Worm (Caenorhabditis elegans) whole organism, L4 larva: Measurements from ENCODE around the gene tag-77.
A peak's percentile ranks its signal among the peaks of the same experiment; 100 is the strongest.

Source experiments
- D1046.2 ChIP-seq: fragments of 200-800 bp; sonication (Bioruptor generic); IDR thresholded peaks from 2 replicates; pipeline ENCODE4 v1.3.6; 2022; ENCODE audit warnings: missing genetic modification characterization, missing compliant biosample characterization
- F49E8.2 ChIP-seq: sonication (generic microtip); optimal IDR thresholded peaks from 2 replicates; lab custom pipeline; 2016; ENCODE audit warnings: missing compliant biosample characterization, mild to moderate bottlenecking, missing genetic modification characterization, borderline replicate concordance
- T20F7.1 ChIP-seq: fragments of 200-800 bp; sonication (Bioruptor generic); optimal IDR thresholded peaks from 2 replicates; lab custom pipeline; 2018; ENCODE audit warnings: mild to moderate bottlenecking, missing genetic modification characterization, missing compliant biosample characterization
- ZK546.5 ChIP-seq, 2 experiments: sonication (generic microtip); optimal IDR thresholded peaks; 2 replicates each; lab custom pipeline; 2017; ENCODE audit warnings: missing biosample characterization in 2 of 2, missing genetic modification characterization in 2 of 2
- aha-1 ChIP-seq: fragments of 150-350 bp; peaks from one replicate; lab custom pipeline; 2014; ENCODE audit warnings: missing biosample characterization, missing genetic modification characterization
- aly-2 ChIP-seq: sonication (generic microtip); optimal IDR thresholded peaks from 2 replicates; lab custom pipeline; 2018; ENCODE audit warnings: missing biosample characterization, missing genetic modification characterization
- ama-1 ChIP-seq: fragments of 150-350 bp; optimal IDR thresholded peaks from 2 replicates; lab custom pipeline; 2014; ENCODE audit warnings: inconsistent platforms, mixed read lengths
- ceh-20 ChIP-seq: fragments of 200-800 bp; sonication (Bioruptor generic); IDR thresholded peaks from 2 replicates; pipeline ENCODE4 v1.3.6; 2022; ENCODE audit warnings: missing genetic modification reagents, missing genetic modification characterization, missing compliant biosample characterization
- ceh-32 ChIP-seq: sonication (generic microtip); optimal IDR thresholded peaks from 2 replicates; lab custom pipeline; 2016; ENCODE audit warnings: mild to moderate bottlenecking, missing genetic modification characterization, missing compliant biosample characterization; ENCODE audit not compliant: poor library complexity
- cey-2 ChIP-seq: sonication (generic microtip); optimal IDR thresholded peaks from 3 replicates; lab custom pipeline; 2017; ENCODE audit warnings: missing genetic modification characterization, mild to moderate bottlenecking, missing compliant biosample characterization, antibody characterized with exemption, borderline replicate concordance; ENCODE audit not compliant: insufficient read depth
- daf-16 ChIP-seq, 3 experiments: sonication (generic microtip); optimal IDR thresholded peaks; 2 replicates each; lab custom pipeline; 2016 to 2017; ENCODE audit warnings: missing genetic modification characterization in 3 of 3, missing genetic modification reagents in 3 of 3, mild to moderate bottlenecking in 2 of 3, missing compliant biosample characterization in 2 of 3, missing biosample characterization in 1 of 3, moderate library complexity in 1 of 3
- dmd-6 ChIP-seq: fragments of 200-800 bp; sonication (Bioruptor generic); IDR thresholded peaks from 2 replicates; pipeline ENCODE4 v1.3.6; 2022; ENCODE audit warnings: missing genetic modification reagents, missing genetic modification characterization, missing compliant biosample characterization
- dpl-1 ChIP-seq: fragments of 150-350 bp; optimal IDR thresholded peaks from 2 replicates; lab custom pipeline; 2014; ENCODE audit warnings: missing biosample characterization, missing genetic modification reagents, missing genetic modification characterization
- duxl-1 ChIP-seq: sonication (generic microtip); optimal IDR thresholded peaks from 2 replicates; lab custom pipeline; 2016; ENCODE audit warnings: mild to moderate bottlenecking, missing genetic modification characterization, moderate library complexity, missing compliant biosample characterization; ENCODE audit not compliant: poor library complexity
- dve-1 ChIP-seq: sonication (generic microtip); optimal IDR thresholded peaks from 2 replicates; lab custom pipeline; 2017; ENCODE audit warnings: antibody characterized with exemption, mild to moderate bottlenecking, missing genetic modification characterization, missing compliant biosample characterization; ENCODE audit not compliant: insufficient read depth
- fos-1 ChIP-seq: fragments of 150-350 bp; optimal IDR thresholded peaks from 2 replicates; lab custom pipeline; 2014; ENCODE audit warnings: missing biosample characterization, missing genetic modification characterization
- gei-8 ChIP-seq: fragments of 200-800 bp; sonication (Bioruptor generic); optimal IDR thresholded peaks from 2 replicates; lab custom pipeline; 2018; ENCODE audit warnings: mild to moderate bottlenecking, missing genetic modification characterization, missing compliant biosample characterization
- hif-1 ChIP-seq, 2 experiments: sonication (generic microtip); optimal IDR thresholded peaks; 2 replicates each; lab custom pipeline; 2016 to 2017; ENCODE audit warnings: missing compliant biosample characterization in 2 of 2, missing genetic modification characterization in 2 of 2, missing genetic modification reagents in 2 of 2, missing genotype in 2 of 2, mild to moderate bottlenecking in 1 of 2
- hlh-11 ChIP-seq: fragments of 200-800 bp; sonication (Bioruptor generic); optimal IDR thresholded peaks from 2 replicates; lab custom pipeline; 2018; ENCODE audit warnings: mild to moderate bottlenecking, missing genetic modification characterization, missing compliant biosample characterization
- hlh-30 ChIP-seq: sonication (generic microtip); optimal IDR thresholded peaks from 2 replicates; lab custom pipeline; 2017; ENCODE audit warnings: antibody characterized with exemption, mild to moderate bottlenecking, missing genetic modification characterization, missing compliant biosample characterization; ENCODE audit not compliant: insufficient read depth
- jun-1 ChIP-seq: fragments of 150-350 bp; optimal IDR thresholded peaks from 2 replicates; lab custom pipeline; 2014; ENCODE audit warnings: missing biosample characterization, missing genetic modification reagents, missing genetic modification characterization
- lin-13 ChIP-seq: fragments of 150-350 bp; optimal IDR thresholded peaks from 2 replicates; lab custom pipeline; 2014; ENCODE audit warnings: missing biosample characterization, missing genetic modification reagents, missing genetic modification characterization
- lin-38 ChIP-seq: fragments of 200-800 bp; sonication (Bioruptor generic); IDR thresholded peaks from 2 replicates; pipeline ENCODE4 v1.3.6; 2022; ENCODE audit warnings: missing genetic modification reagents, missing genetic modification characterization, missing compliant biosample characterization
- lsy-2 ChIP-seq, 2 experiments: fragments of 150-350 bp in 1 of 2; sonication (generic microtip) in 1 of 2; optimal IDR thresholded peaks; 2 replicates each; lab custom pipeline; 2014 to 2017; ENCODE audit warnings: missing biosample characterization in 2 of 2, missing genetic modification characterization in 2 of 2
- madf-5 ChIP-seq, 2 experiments: fragments of 200-800 bp; sonication (Bioruptor generic); IDR thresholded peaks; 2 replicates each; pipeline ENCODE4 v1.3.6; 2022; ENCODE audit warnings: missing compliant biosample characterization in 2 of 2, missing genetic modification characterization in 2 of 2
- madf-9 ChIP-seq: fragments of 200-800 bp; sonication (Bioruptor generic); conservative IDR thresholded peaks from 2 replicates; pipeline ENCODE4 v1.3.6; 2022; ENCODE audit warnings: missing genetic modification reagents, missing genetic modification characterization, missing compliant biosample characterization
- mdl-1 ChIP-seq, 2 experiments: fragments of 150-350 bp in 1 of 2; sonication (generic microtip) in 1 of 2; optimal IDR thresholded peaks; 2 replicates each; lab custom pipeline; 2014 to 2017; ENCODE audit warnings: missing biosample characterization in 2 of 2, missing genetic modification characterization in 2 of 2
- mep-1 ChIP-seq: fragments of 150-350 bp; sonication (generic microtip); optimal IDR thresholded peaks from 3 replicates; lab custom pipeline; 2014; ENCODE audit warnings: missing biosample characterization, missing genetic modification characterization
- mes-2 ChIP-seq: sonication (generic microtip); optimal IDR thresholded peaks from 2 replicates; lab custom pipeline; 2016; ENCODE audit warnings: missing genotype, mild to moderate bottlenecking, missing genetic modification characterization, missing compliant biosample characterization; ENCODE audit not compliant: poor library complexity, severe bottlenecking
- mxl-3 ChIP-seq: fragments of 200-800 bp; sonication (Bioruptor generic); optimal IDR thresholded peaks from 2 replicates; lab custom pipeline; 2018; ENCODE audit warnings: mild to moderate bottlenecking, missing genetic modification characterization, missing compliant biosample characterization
- nhr-102 ChIP-seq: sonication (generic microtip); optimal IDR thresholded peaks from 2 replicates; lab custom pipeline; 2016; ENCODE audit warnings: mild to moderate bottlenecking, missing genetic modification characterization, moderate library complexity, missing compliant biosample characterization
- nhr-28 ChIP-seq: fragments of 150-350 bp; optimal IDR thresholded peaks from 2 replicates; lab custom pipeline; 2014; ENCODE audit warnings: missing biosample characterization, missing genetic modification characterization
- nhr-42 ChIP-seq: fragments of 200-800 bp; sonication (Bioruptor generic); IDR thresholded peaks from 2 replicates; pipeline ENCODE4 v1.3.6; 2022; ENCODE audit warnings: missing genetic modification characterization, missing compliant biosample characterization
- nhr-48 ChIP-seq: sonication (generic microtip); optimal IDR thresholded peaks from 2 replicates; lab custom pipeline; 2016; ENCODE audit warnings: mild to moderate bottlenecking, missing genetic modification characterization, missing compliant biosample characterization
- nhr-77 ChIP-seq: fragments of 150-350 bp; optimal IDR thresholded peaks from 2 replicates; lab custom pipeline; 2014; ENCODE audit warnings: missing biosample characterization, missing genetic modification characterization
- php-3 ChIP-seq: fragments of 200-800 bp; sonication (Bioruptor generic); IDR thresholded peaks from 2 replicates; pipeline ENCODE4 v1.3.6; 2022; ENCODE audit warnings: missing genetic modification reagents, missing genetic modification characterization, missing compliant biosample characterization
- pqm-1 ChIP-seq: sonication (generic microtip); optimal IDR thresholded peaks from 2 replicates; lab custom pipeline; 2017; ENCODE audit warnings: missing biosample characterization, missing genetic modification characterization
- rbr-2 ChIP-seq: sonication (generic microtip); optimal IDR thresholded peaks from 2 replicates; lab custom pipeline; 2016; ENCODE audit warnings: missing genotype, missing genetic modification characterization, missing compliant biosample characterization
- saeg-2 ChIP-seq: fragments of 200-800 bp; sonication (Bioruptor generic); IDR thresholded peaks from 2 replicates; pipeline ENCODE4 v1.3.6; 2022; ENCODE audit warnings: missing genetic modification reagents, missing genetic modification characterization, missing compliant biosample characterization
- sdz-12 ChIP-seq: fragments of 200-800 bp; sonication (Bioruptor generic); optimal IDR thresholded peaks from 2 replicates; lab custom pipeline; 2018; ENCODE audit warnings: mild to moderate bottlenecking, missing genetic modification characterization, missing compliant biosample characterization
- skn-1 ChIP-seq: fragments of 150-350 bp; optimal IDR thresholded peaks from 2 replicates; lab custom pipeline; 2014; ENCODE audit warnings: missing biosample characterization, missing genetic modification characterization
- snpc-4 ChIP-seq: fragments of 150-350 bp; optimal IDR thresholded peaks from 2 replicates; lab custom pipeline; 2014; ENCODE audit warnings: missing biosample characterization, missing genetic modification characterization
- spr-1 ChIP-seq: sonication (generic microtip); optimal IDR thresholded peaks from 2 replicates; lab custom pipeline; 2016; ENCODE audit warnings: mild to moderate bottlenecking, missing genetic modification characterization, missing compliant biosample characterization
- tra-1 ChIP-seq: fragments of 200-800 bp; sonication (Bioruptor generic); IDR thresholded peaks from 2 replicates; pipeline ENCODE4 v1.3.6; 2022; ENCODE audit warnings: missing genetic modification reagents, missing genetic modification characterization, missing compliant biosample characterization
- zfp-2 ChIP-seq: sonication (generic microtip); optimal IDR thresholded peaks from 2 replicates; lab custom pipeline; 2016; ENCODE audit warnings: mild to moderate bottlenecking, missing genetic modification characterization, missing compliant biosample characterization
- zip-2 ChIP-seq: fragments of 150-350 bp; optimal IDR thresholded peaks from 2 replicates; lab custom pipeline; 2014; ENCODE audit warnings: missing biosample characterization, missing genetic modification characterization

tag-77 gene

ce11 chrIV:8529039-8529438, 18.7 kb upstream of the tag-77 start (continued):
- TF ChIP-seq ZK546.5 (tag; optimal IDR thresholded peaks at IDR 0.05; lab: Kevin White, UChicago) (no peak), ceh-32 (tag; lab: Kevin White, UChicago) (no peak), rbr-2 (tag; lab: Kevin White, UChicago) (peak; percentile 6), mxl-3 (peak; percentile 43), zip-2 (tag; lab: Kevin White, UChicago) (no peak), spr-1 (no peak), F49E8.2 (tag; lab: Kevin White, UChicago) (no peak), T20F7.1 (no peak), madf-9 (GFP tag; lab: Robert Waterston, UW) (no peak), nhr-42 (no peak), aly-2 (tag; lab: Kevin White, UChicago) (no peak), D1046.2 (GFP tag; lab: Robert Waterston, UW) (no peak), fos-1 (tag; lab: Kevin White, UChicago) (no peak), sdz-12 (GFP tag; lab: Kevin White, UChicago) (no peak), lin-38 (GFP tag; lab: Robert Waterston, UW) (no peak), zfp-2 (tag; lab: Kevin White, UChicago) (no peak), skn-1 (tag; lab: Kevin White, UChicago) (no peak), dmd-6 (peak; percentile 69), ama-1 (lab: Kevin White, UChicago) (no peak), lsy-2 (tag; optimal IDR thresholded peaks at IDR 0.05; lab: Kevin White, UChicago) (peak in 1 of 2 experiments; percentile 56), snpc-4 (tag; lab: Kevin White, UChicago) (no peak)

ce11 chrIV:8528345-8528744, 18.0 kb upstream of the tag-77 start:
- TF ChIP-seq madf-5 (GFP tag; IDR thresholded peaks at IDR 0.05; lab: Robert Waterston, UW) (no peak), hif-1 (tag; optimal IDR thresholded peaks at IDR 0.05; lab: Kevin White, UChicago) (peak in 1 of 2 experiments; percentile 34), php-3 (GFP tag; lab: Robert Waterston, UW) (peak; percentile 83), tra-1 (GFP tag; lab: Robert Waterston, UW) (peak; percentile 67; the same call in 1 of the 2 replicates), hlh-30 (peak; percentile 76), mxl-3 (peak; percentile 80), mep-1 (tag; lab: Kevin White, UChicago) (peak; percentile 37), cey-2 (peak; percentile 81), duxl-1 (tag; lab: Kevin White, UChicago) (peak; percentile 1), gei-8 (GFP tag; lab: Kevin White, UChicago) (no peak), dmd-6 (peak; percentile 96), ZK546.5 (tag; optimal IDR thresholded peaks at IDR 0.05; lab: Kevin White, UChicago) (no peak), fos-1 (tag; lab: Kevin White, UChicago) (no peak), ama-1 (lab: Kevin White, UChicago) (peak; percentile 11), ceh-20 (GFP tag; lab: Robert Waterston, UW) (0 out of 2 replicates have a peak, but pooled peaks have one; percentile 25), nhr-48 (tag; lab: Kevin White, UChicago) (peak; percentile 72), nhr-77 (peak; percentile 27), saeg-2 (GFP tag; lab: Robert Waterston, UW) (0 out of 2 replicates have a peak, but pooled peaks have one; percentile 58), hlh-11 (tag; lab: Kevin White, UChicago) (peak; percentile 92), jun-1 (tag; lab: Kevin White, UChicago) (peak; percentile 8), mes-2 (tag; lab: Kevin White, UChicago) (peak; percentile 25), mdl-1 (tag; optimal IDR thresholded peaks at IDR 0.05; lab: Kevin White, UChicago) (peak; percentile 5 to 85), pqm-1 (tag; lab: Kevin White, UChicago) (peak; percentile 80), nhr-102 (peak; percentile 38), lsy-2 (tag; optimal IDR thresholded peaks at IDR 0.05; lab: Kevin White, UChicago) (peak in 1 of 2 experiments; percentile 49), nhr-28 (peak; percentile 79), dve-1 (tag; lab: Kevin White, UChicago) (peak; percentile 94), lin-13 (no peak), aha-1 (peak; percentile 92), daf-16 (GFP tag; optimal IDR thresholded peaks at IDR 0.05; lab: Kevin White, UChicago) (peak in 1 of 2 experiments; percentile 11), daf-16 (tag; optimal IDR thresholded peaks at IDR 0.05; lab: Kevin White, UChicago) (peak; percentile 97), dpl-1 (GFP tag; lab: Kevin White, UChicago) (no peak)
